Fruit fly (Drosophila melanogaster) whole organism, embryonic: ENCODE data around the gene CG16710.

Experiments
- Ada2b ChIP-seq: fragments of 200-800 bp; sonication (Bioruptor generic); IDR thresholded peaks from 2 replicates; pipeline ENCODE4 v1.3.6; 2022; ENCODE audit warnings: missing biosample characterization, missing genetic modification characterization
- B-H2 ChIP-seq: fragments of 200-800 bp; sonication (Bioruptor generic); optimal IDR thresholded peaks from 2 replicates; lab custom pipeline; 2018; ENCODE audit warnings: missing biosample characterization, mild to moderate bottlenecking, missing genetic modification characterization
- CG10267 ChIP-seq: fragments of 200-800 bp; sonication (Bioruptor generic); optimal IDR thresholded peaks from 2 replicates; lab custom pipeline; 2018; ENCODE audit warnings: missing biosample characterization, mild to moderate bottlenecking, missing genetic modification characterization, moderate library complexity
- CG11247 ChIP-seq: fragments of 200-800 bp; sonication (Bioruptor generic); IDR thresholded peaks from 2 replicates; pipeline ENCODE4 v1.3.6; 2022; ENCODE audit warnings: missing biosample characterization, missing genetic modification characterization
- CG13287 ChIP-seq: fragments of 200-800 bp; sonication (Bioruptor generic); IDR thresholded peaks from 2 replicates; pipeline ENCODE4 v1.3.6; 2022; ENCODE audit warnings: missing biosample characterization, missing genetic modification characterization; ENCODE audit not compliant: partially characterized antibody
- CG13894 ChIP-seq: fragments of 200-800 bp; sonication (Bioruptor generic); optimal IDR thresholded peaks from 3 replicates; lab custom pipeline; 2018; ENCODE audit warnings: missing biosample characterization, mild to moderate bottlenecking, missing genetic modification characterization, moderate library complexity
- CG14441 ChIP-seq: fragments of 200-800 bp; sonication (Bioruptor generic); IDR thresholded peaks from 2 replicates; pipeline ENCODE4 v1.3.6; 2022; ENCODE audit warnings: missing biosample characterization, missing genetic modification characterization
- CG18011 ChIP-seq: fragments of 200-800 bp; sonication (Bioruptor generic); optimal IDR thresholded peaks from 2 replicates; lab custom pipeline; 2017; ENCODE audit warnings: missing biosample characterization, missing genetic modification characterization, mild to moderate bottlenecking, moderate library complexity, missing genotype
- CG32767 ChIP-seq: fragments of 200-800 bp; sonication (Bioruptor generic); IDR thresholded peaks from 2 replicates; pipeline ENCODE4 v1.3.6; 2022; ENCODE audit warnings: missing biosample characterization, missing genetic modification characterization
- CG3407 ChIP-seq: fragments of 200-800 bp; sonication (Bioruptor generic); optimal IDR thresholded peaks from 2 replicates; lab custom pipeline; 2018; ENCODE audit warnings: missing biosample characterization, mild to moderate bottlenecking, missing genetic modification characterization
- CG5180 ChIP-seq: fragments of 200-800 bp; sonication (Bioruptor generic); optimal IDR thresholded peaks from 3 replicates; lab custom pipeline; 2017; ENCODE audit warnings: missing biosample characterization, missing genetic modification characterization, mild to moderate bottlenecking, moderate library complexity, missing genetic modification reagents
- CG8281 ChIP-seq: fragments of 200-800 bp; sonication (Bioruptor generic); optimal IDR thresholded peaks from 2 replicates; lab custom pipeline; 2018; ENCODE audit warnings: missing biosample characterization, mild to moderate bottlenecking, missing genetic modification characterization, moderate library complexity
- CG8924 ChIP-seq: fragments of 200-800 bp; optimal IDR thresholded peaks from 3 replicates; lab custom pipeline; 2019; ENCODE audit warnings: missing biosample characterization, mild to moderate bottlenecking, missing genetic modification characterization, moderate library complexity
- Camta ChIP-seq: fragments of 200-800 bp; sonication (Bioruptor generic); optimal IDR thresholded peaks from 2 replicates; lab custom pipeline; 2016; ENCODE audit warnings: missing biosample characterization, missing genetic modification characterization
- CrebB ChIP-seq: fragments of 200-800 bp; sonication (Bioruptor generic); optimal IDR thresholded peaks from 3 replicates; lab custom pipeline; 2018; ENCODE audit warnings: missing biosample characterization, mild to moderate bottlenecking, missing genetic modification characterization
- Dref ChIP-seq: fragments of 200-800 bp; sonication (Bioruptor generic); IDR thresholded peaks from 2 replicates; pipeline ENCODE4 v1.3.6; 2022; ENCODE audit warnings: missing biosample characterization, missing genetic modification characterization
- HHEX ChIP-seq: fragments of 200-800 bp; sonication (Bioruptor generic); optimal IDR thresholded peaks from 3 replicates; lab custom pipeline; 2017; ENCODE audit warnings: missing biosample characterization, mild to moderate bottlenecking, missing genetic modification characterization, missing genetic modification reagents
- Kr ChIP-seq: fragments of 200-800 bp; sonication (Bioruptor generic); optimal IDR thresholded peaks from 2 replicates; lab custom pipeline; 2017; ENCODE audit warnings: missing biosample characterization, mild to moderate bottlenecking, missing genetic modification characterization
- Lim3 ChIP-seq: fragments of 200-800 bp; sonication (Bioruptor generic); IDR thresholded peaks from 2 replicates; pipeline ENCODE4 v1.3.6; 2022; ENCODE audit warnings: missing biosample characterization, missing genetic modification characterization
- Mad ChIP-seq: fragments of 200-800 bp; sonication (Bioruptor generic); optimal IDR thresholded peaks from 2 replicates; lab custom pipeline; 2016; ENCODE audit warnings: missing biosample characterization, missing genetic modification characterization
- Meics ChIP-seq: fragments of 200-800 bp; sonication (Bioruptor generic); optimal IDR thresholded peaks from 2 replicates; lab custom pipeline; 2017; ENCODE audit warnings: missing biosample characterization, mild to moderate bottlenecking, missing genetic modification characterization
- NC2α ChIP-seq: fragments of 200-800 bp; sonication (Bioruptor generic); optimal IDR thresholded peaks from 2 replicates; lab custom pipeline; 2016; ENCODE audit warnings: missing biosample characterization, missing genetic modification characterization
- Sox100B ChIP-seq: fragments of 200-800 bp; sonication (Bioruptor generic); optimal IDR thresholded peaks from 3 replicates; lab custom pipeline; 2018; ENCODE audit warnings: missing biosample characterization, mild to moderate bottlenecking, missing genetic modification characterization
- Sry-δ ChIP-seq: fragments of 200-800 bp; sonication (Bioruptor generic); optimal IDR thresholded peaks from 2 replicates; lab custom pipeline; 2016; ENCODE audit warnings: missing biosample characterization, missing genetic modification characterization
- Trl ChIP-seq, 3 experiments: fragments of >200 bp in 2 of 3; fragments of 200-800 bp in 1 of 3; sonication (Bioruptor generic) in 1 of 3; optimal IDR thresholded peaks; 2 replicates in 1 of 3; 3 replicates in 2 of 3; lab custom pipeline; 2016 to 2017; ENCODE audit warnings: missing biosample characterization in 1 of 3, missing genetic modification characterization in 1 of 3
- YL-1 ChIP-seq: fragments of 200-800 bp; sonication (Bioruptor generic); optimal IDR thresholded peaks from 3 replicates; lab custom pipeline; 2017; ENCODE audit warnings: missing biosample characterization, mild to moderate bottlenecking, missing genetic modification characterization
- bbx ChIP-seq: fragments of 200-800 bp; sonication (Bioruptor generic); IDR thresholded peaks from 2 replicates; pipeline ENCODE4 v1.3.6; 2022; ENCODE audit warnings: missing biosample characterization, missing genetic modification characterization; ENCODE audit not compliant: partially characterized antibody
- chinmo ChIP-seq: fragments of 200-800 bp; sonication (Bioruptor generic); IDR thresholded peaks from 4 replicates; pipeline ENCODE4 v1.3.6; 2022; ENCODE audit warnings: missing biosample characterization, missing genetic modification characterization; ENCODE audit not compliant: partially characterized antibody
- ci ChIP-seq: fragments of 200-800 bp; sonication (Bioruptor generic); IDR thresholded peaks from 3 replicates; pipeline ENCODE4 v1.3.6; 2022; ENCODE audit warnings: missing biosample characterization, missing genetic modification characterization
- corto ChIP-seq: fragments of 200-800 bp; sonication (Bioruptor generic); optimal IDR thresholded peaks from 2 replicates; lab custom pipeline; 2016; ENCODE audit warnings: missing biosample characterization, mild to moderate bottlenecking, missing genetic modification characterization, moderate library complexity
- dati ChIP-seq: fragments of 200-800 bp; sonication (Bioruptor generic); IDR thresholded peaks from 2 replicates; pipeline ENCODE4 v1.3.6; 2022; ENCODE audit warnings: missing biosample characterization, missing genetic modification characterization
- dmrt99B ChIP-seq: fragments of 200-800 bp; sonication (Bioruptor generic); optimal IDR thresholded peaks from 2 replicates; lab custom pipeline; 2018; ENCODE audit warnings: missing biosample characterization, mild to moderate bottlenecking, missing genetic modification characterization, moderate library complexity
- en ChIP-seq: fragments of 200-800 bp; sonication (Bioruptor generic); optimal IDR thresholded peaks from 2 replicates; lab custom pipeline; 2016; ENCODE audit warnings: missing biosample characterization, missing genetic modification characterization
- eve ChIP-seq, 2 experiments: fragments of >200 bp; optimal IDR thresholded peaks; 2 replicates each; lab custom pipeline; 2017; ENCODE audit warnings: missing biosample characterization in 2 of 2, missing genetic modification characterization in 2 of 2
- fu2 ChIP-seq: fragments of 200-800 bp; sonication (Bioruptor generic); optimal IDR thresholded peaks from 2 replicates; lab custom pipeline; 2016; ENCODE audit warnings: missing biosample characterization, missing genetic modification characterization
- hth ChIP-seq: fragments of >200 bp; optimal IDR thresholded peaks from 2 replicates; lab custom pipeline; 2017; ENCODE audit warnings: inconsistent platforms
- knrl ChIP-seq: fragments of 200-800 bp; sonication (Bioruptor generic); IDR thresholded peaks from 3 replicates; pipeline ENCODE4 v1.3.6; 2022; ENCODE audit warnings: missing biosample characterization, missing genetic modification characterization; ENCODE audit not compliant: partially characterized antibody
- lmd ChIP-seq: fragments of 200-800 bp; sonication (Bioruptor generic); IDR thresholded peaks from 2 replicates; pipeline ENCODE4 v1.3.6; 2022; ENCODE audit warnings: missing biosample characterization, missing genetic modification characterization
- odd ChIP-seq: fragments of 200-800 bp; sonication (Bioruptor generic); optimal IDR thresholded peaks from 2 replicates; lab custom pipeline; 2017; ENCODE audit warnings: missing biosample characterization, mild to moderate bottlenecking, missing genetic modification characterization
- peb ChIP-seq: fragments of 200-800 bp; sonication (Bioruptor generic); IDR thresholded peaks from 2 replicates; pipeline ENCODE4 v1.3.6; 2022; ENCODE audit warnings: missing biosample characterization, missing genetic modification characterization
- pnt ChIP-seq: fragments of 200-800 bp; sonication (Bioruptor generic); optimal IDR thresholded peaks from 3 replicates; lab custom pipeline; 2016; ENCODE audit warnings: missing biosample characterization, missing genetic modification characterization
- pum ChIP-seq: fragments of 200-800 bp; sonication (Bioruptor generic); optimal IDR thresholded peaks from 2 replicates; lab custom pipeline; 2016; ENCODE audit warnings: missing biosample characterization, missing genetic modification characterization
- rib ChIP-seq: fragments of 200-800 bp; sonication (Bioruptor generic); IDR thresholded peaks from 2 replicates; pipeline ENCODE4 v1.3.6; 2022; ENCODE audit warnings: missing biosample characterization, missing genetic modification characterization
- sens ChIP-seq: fragments of 200-800 bp; sonication (Bioruptor generic); peaks from one replicate; lab custom pipeline; 2016; ENCODE audit warnings: missing biosample characterization, missing genetic modification characterization
- tgo ChIP-seq: fragments of 200-800 bp; sonication (Bioruptor generic); IDR thresholded peaks from 3 replicates; pipeline ENCODE4 v1.3.6; 2022; ENCODE audit warnings: missing biosample characterization, missing genetic modification characterization
- tio ChIP-seq: fragments of 200-800 bp; sonication (Bioruptor generic); optimal IDR thresholded peaks from 2 replicates; lab custom pipeline; 2017; ENCODE audit warnings: missing biosample characterization, missing genetic modification characterization, inconsistent platforms
- tna ChIP-seq: fragments of 200-800 bp; sonication (Bioruptor generic); IDR thresholded peaks from 2 replicates; pipeline ENCODE4 v1.3.6; 2022; ENCODE audit warnings: missing biosample characterization, missing genetic modification characterization; ENCODE audit not compliant: partially characterized antibody
- tup ChIP-seq: fragments of 200-800 bp; sonication (Bioruptor generic); optimal IDR thresholded peaks from 2 replicates; lab custom pipeline; 2016; ENCODE audit warnings: missing biosample characterization, mild to moderate bottlenecking, missing genetic modification characterization, moderate library complexity
- wor ChIP-seq: fragments of 200-800 bp; sonication (Bioruptor generic); IDR thresholded peaks from 2 replicates; pipeline ENCODE4 v1.3.6; 2022; ENCODE audit warnings: missing biosample characterization, missing genetic modification characterization
- z ChIP-seq: fragments of 200-800 bp; sonication (Bioruptor generic); IDR thresholded peaks from 3 replicates; pipeline ENCODE4 v1.3.6; 2022; ENCODE audit warnings: missing biosample characterization, missing genetic modification characterization

CG16710 gene

DNA sequence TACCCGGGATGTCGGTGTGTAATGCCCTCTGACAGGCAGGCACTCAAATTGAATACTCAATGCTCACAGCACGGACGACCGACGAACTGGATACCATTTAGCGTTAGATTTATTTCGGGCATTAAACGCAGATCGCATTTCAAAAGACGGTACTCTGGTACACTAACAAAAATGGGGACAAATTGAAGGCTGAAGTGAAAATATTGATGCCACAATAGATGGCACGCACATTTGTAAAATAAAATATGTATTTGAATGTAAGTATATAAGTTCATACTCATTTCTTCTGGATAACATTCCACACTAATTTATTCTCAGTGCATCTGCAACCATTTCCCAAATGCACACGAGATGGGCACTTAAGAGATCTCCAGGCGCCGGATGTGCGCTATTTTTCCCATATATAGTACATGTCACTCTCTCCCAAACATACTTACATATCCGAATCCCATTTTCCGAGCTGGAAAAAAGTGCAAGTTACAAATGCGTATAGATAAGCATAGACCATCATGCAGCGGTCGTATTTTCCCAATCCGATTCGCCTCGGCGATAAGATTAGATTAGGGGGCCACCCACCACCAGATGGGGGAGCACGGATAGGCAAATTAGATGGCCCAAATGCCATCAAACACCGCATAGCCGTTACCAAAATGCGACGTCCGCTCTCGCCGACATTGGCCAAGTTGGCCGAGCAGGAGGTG, 27.4 kb downstream of the CG16710 start, which contains the start of gene CG10301 (continued):
- TF ChIP-seq CG13287 (no peak), dmrt99B (tag; lab: Kevin White, UChicago) (peak; percentile 66), Sry-δ (no peak), lmd (GFP tag; lab: Robert Waterston, UW) (peak; percentile 62), CG3407 (peak; percentile 42), CG11247 (GFP tag; lab: Robert Waterston, UW) (no peak), tup (GFP tag; lab: Kevin White, UChicago) (no peak), CG8281 (no peak), CrebB (tag; lab: Kevin White, UChicago) (no peak), CG18011 (GFP tag; lab: Kevin White, UChicago) (no peak), hth (lab: Kevin White, UChicago) (no peak), tna (GFP tag; lab: Robert Waterston, UW) (no peak), Ada2b (GFP tag; lab: Robert Waterston, UW) (peak; percentile 23; the same call in 1 of the 2 replicates), pum (GFP tag; lab: Kevin White, UChicago) (no peak), peb (GFP tag; lab: Robert Waterston, UW) (peak; percentile 48), dati (GFP tag; lab: Robert Waterston, UW) (no peak), Sox100B (GFP tag; lab: Kevin White, UChicago) (peak; percentile 50), CG10267 (tag; lab: Kevin White, UChicago) (peak; percentile 67), Dref (GFP tag; lab: Robert Waterston, UW) (no peak), eve (GFP tag; optimal IDR thresholded peaks at IDR 0.05; lab: Kevin White, UChicago) (peak; percentile 63 to 67), pnt (peak; percentile 38), HHEX (peak; percentile 12), CG14441 (GFP tag; lab: Robert Waterston, UW) (peak; percentile 51), tio (GFP tag; lab: Kevin White, UChicago) (peak; percentile 52), chinmo (GFP tag; lab: Robert Waterston, UW) (no peak), rib (GFP tag; lab: Robert Waterston, UW) (no peak), odd (GFP tag; lab: Kevin White, UChicago) (peak; percentile 25), Trl (optimal IDR thresholded peaks at IDR 0.05; lab: Kevin White, UChicago) (no peak), Trl (GFP tag; optimal IDR thresholded peaks at IDR 0.05; lab: Kevin White, UChicago) (peak; percentile 12), Kr (GFP tag; lab: Kevin White, UChicago) (no peak), tgo (GFP tag; lab: Robert Waterston, UW) (peak; percentile 26; the same call in 1 of the 3 replicates), fu2 (no peak), CG5180 (peak; percentile 1), bbx (GFP tag; lab: Robert Waterston, UW) (no peak), corto (GFP tag; lab: Kevin White, UChicago) (no peak), wor (no peak), B-H2 (GFP tag; lab: Kevin White, UChicago) (no peak), en (no peak), Lim3 (GFP tag; lab: Robert Waterston, UW) (no peak), ci (GFP tag; lab: Robert Waterston, UW) (peak; percentile 82), YL-1 (GFP tag; lab: Kevin White, UChicago) (no peak), z (GFP tag; lab: Robert Waterston, UW) (no peak), CG13894 (tag; lab: Kevin White, UChicago) (no peak), CG32767 (GFP tag; lab: Robert Waterston, UW) (no peak), Meics (GFP tag; lab: Kevin White, UChicago) (no peak), sens (GFP tag; lab: Kevin White, UChicago) (peak; percentile 97), CG8924 (tag; lab: Kevin White, UChicago) (peak; percentile 68), Camta (GFP tag; lab: Kevin White, UChicago) (peak; percentile 50), knrl (GFP tag; lab: Robert Waterston, UW) (no peak), Mad (no peak), NC2α (GFP tag; lab: Kevin White, UChicago) (peak; percentile 9)
